Fruit fly (Drosophila melanogaster) whole organism, embryonic: ENCODE results near the gene PolA1.
A peak's percentile ranks its signal among the peaks of the same experiment; 100 is the strongest.

Experiments used
- Adf1 ChIP-seq: fragments of 200-800 bp; sonication (Bioruptor generic); IDR thresholded peaks from 2 replicates; pipeline ENCODE4 v1.3.6; 2022; ENCODE audit warnings: missing biosample characterization, missing genetic modification characterization
- CG10267 ChIP-seq: fragments of 200-800 bp; sonication (Bioruptor generic); optimal IDR thresholded peaks from 2 replicates; lab custom pipeline; 2018; ENCODE audit warnings: missing biosample characterization, mild to moderate bottlenecking, missing genetic modification characterization, moderate library complexity
- CG12104 ChIP-seq: fragments of 200-800 bp; sonication (Bioruptor generic); optimal IDR thresholded peaks from 3 replicates; lab custom pipeline; 2016; ENCODE audit warnings: missing biosample characterization, missing genetic modification characterization
- CG13894 ChIP-seq: fragments of 200-800 bp; sonication (Bioruptor generic); optimal IDR thresholded peaks from 3 replicates; lab custom pipeline; 2018; ENCODE audit warnings: missing biosample characterization, mild to moderate bottlenecking, missing genetic modification characterization, moderate library complexity
- CG1529 ChIP-seq: fragments of 200-800 bp; sonication (Bioruptor generic); optimal IDR thresholded peaks from 3 replicates; lab custom pipeline; 2018; ENCODE audit warnings: missing biosample characterization, missing genetic modification characterization
- CG15601 ChIP-seq: fragments of 200-800 bp; sonication (Bioruptor generic); optimal IDR thresholded peaks from 3 replicates; lab custom pipeline; 2019; ENCODE audit warnings: missing biosample characterization, mild to moderate bottlenecking, missing genetic modification characterization, moderate library complexity
- CG1602 ChIP-seq: fragments of 200-800 bp; sonication (Bioruptor generic); optimal IDR thresholded peaks from 3 replicates; lab custom pipeline; 2016; ENCODE audit warnings: missing biosample characterization, missing genetic modification characterization
- CG2712 ChIP-seq: fragments of 200-800 bp; optimal IDR thresholded peaks from 3 replicates; lab custom pipeline; 2019; ENCODE audit warnings: missing biosample characterization, mild to moderate bottlenecking, missing genetic modification characterization, moderate library complexity
- CG31365 ChIP-seq: fragments of 200-800 bp; sonication (Bioruptor generic); optimal IDR thresholded peaks from 2 replicates; lab custom pipeline; 2018; ENCODE audit warnings: missing biosample characterization, mild to moderate bottlenecking, missing genetic modification characterization
- CG4360 ChIP-seq: fragments of 200-800 bp; sonication (Bioruptor generic); IDR thresholded peaks from 2 replicates; pipeline ENCODE4 v1.3.6; 2022; ENCODE audit warnings: missing biosample characterization, missing genetic modification characterization
- CG6683 ChIP-seq: fragments of 200-800 bp; sonication (Bioruptor generic); optimal IDR thresholded peaks from 2 replicates; lab custom pipeline; 2017; ENCODE audit warnings: missing biosample characterization, mild to moderate bottlenecking, missing genetic modification characterization, missing genetic modification reagents
- Drgx ChIP-seq: fragments of 200-800 bp; sonication (Bioruptor generic); IDR thresholded peaks from 2 replicates; pipeline ENCODE4 v1.3.6; 2022; ENCODE audit warnings: missing biosample characterization, missing genetic modification characterization
- Neu2 ChIP-seq: fragments of 200-800 bp; sonication (Bioruptor generic); optimal IDR thresholded peaks from 3 replicates; lab custom pipeline; 2016; ENCODE audit warnings: missing biosample characterization, missing genetic modification characterization, borderline replicate concordance
- Sox102F ChIP-seq: fragments of 200-800 bp; sonication (Bioruptor generic); optimal IDR thresholded peaks from 2 replicates; lab custom pipeline; 2018; ENCODE audit warnings: missing biosample characterization, mild to moderate bottlenecking, missing genetic modification characterization, moderate library complexity
- bowl ChIP-seq: fragments of 200-800 bp; sonication (Bioruptor generic); IDR thresholded peaks from 2 replicates; pipeline ENCODE4 v1.3.6; 2022; ENCODE audit warnings: missing biosample characterization, missing genetic modification characterization
- bsh ChIP-seq, 2 experiments: fragments of 200-800 bp; sonication (Bioruptor generic); optimal IDR thresholded peaks; 2 replicates each; lab custom pipeline; 2017 to 2018; ENCODE audit warnings: mild to moderate bottlenecking in 2 of 2, missing biosample characterization in 2 of 2, missing genetic modification characterization in 2 of 2, moderate library complexity in 1 of 2
- cg ChIP-seq: fragments of 200-800 bp; sonication (Bioruptor generic); optimal IDR thresholded peaks from 3 replicates; lab custom pipeline; 2019; ENCODE audit warnings: missing biosample characterization, mild to moderate bottlenecking, missing genetic modification characterization, moderate library complexity
- crol ChIP-seq: fragments of 200-800 bp; sonication (Bioruptor generic); IDR thresholded peaks from 2 replicates; pipeline ENCODE4 v1.3.6; 2022; ENCODE audit warnings: missing biosample characterization, missing genetic modification characterization
- da ChIP-seq: fragments of 200-800 bp; sonication (Bioruptor generic); optimal IDR thresholded peaks from 2 replicates; lab custom pipeline; 2016; ENCODE audit warnings: missing biosample characterization, missing genetic modification characterization
- disco-r ChIP-seq: fragments of 200-800 bp; sonication (Bioruptor generic); optimal IDR thresholded peaks from 2 replicates; lab custom pipeline; 2016; ENCODE audit warnings: missing biosample characterization, missing genetic modification characterization
- gcm ChIP-seq: fragments of 200-800 bp; sonication (Bioruptor generic); optimal IDR thresholded peaks from 2 replicates; lab custom pipeline; 2019; ENCODE audit warnings: missing biosample characterization, mild to moderate bottlenecking, missing genetic modification characterization, moderate library complexity
- gem ChIP-seq: fragments of 200-800 bp; sonication (Bioruptor generic); optimal IDR thresholded peaks from 2 replicates; lab custom pipeline; 2019; ENCODE audit warnings: missing biosample characterization, mild to moderate bottlenecking, missing genetic modification characterization, moderate library complexity
- jumu ChIP-seq: fragments of 200-800 bp; sonication (Bioruptor generic); optimal IDR thresholded peaks from 3 replicates; lab custom pipeline; 2016; ENCODE audit warnings: missing biosample characterization, missing genetic modification characterization
- lbe ChIP-seq: fragments of 200-800 bp; sonication (Bioruptor generic); optimal IDR thresholded peaks from 2 replicates; lab custom pipeline; 2016; ENCODE audit warnings: missing biosample characterization, mild to moderate bottlenecking, missing genetic modification characterization
- lov ChIP-seq, 2 experiments: fragments of 200-800 bp in 1 of 2; fragments of >200 bp in 1 of 2; sonication (Bioruptor generic) in 1 of 2; IDR thresholded peaks in 1 of 2; optimal IDR thresholded peaks in 1 of 2; 2 replicates in 1 of 2; 3 replicates in 1 of 2; pipeline versions ENCODE4 v1.3.6 to Lab custom; 2017 to 2022; ENCODE audit warnings: missing biosample characterization in 1 of 2, missing genetic modification characterization in 1 of 2
- maf-S ChIP-seq: fragments of 200-800 bp; sonication (Bioruptor generic); optimal IDR thresholded peaks from 2 replicates; lab custom pipeline; 2016; ENCODE audit warnings: missing biosample characterization, missing genetic modification characterization
- nom ChIP-seq: fragments of 200-800 bp; sonication (Bioruptor generic); optimal IDR thresholded peaks from 2 replicates; lab custom pipeline; 2017; ENCODE audit warnings: missing biosample characterization, missing genetic modification characterization, mild to moderate bottlenecking, moderate library complexity, missing genetic modification reagents
- pan ChIP-seq, 4 experiments: fragments of >200 bp in 3 of 4; fragments of 200-800 bp in 1 of 4; sonication (Bioruptor generic) in 1 of 4; optimal IDR thresholded peaks in 3 of 4; IDR thresholded peaks in 1 of 4; 2 replicates each; pipeline versions ENCODE4 v1.3.6 to Lab custom; 2017 to 2022; ENCODE audit warnings: missing biosample characterization in 2 of 4, missing genetic modification characterization in 2 of 4, mixed read lengths in 1 of 4
- row ChIP-seq: fragments of 200-800 bp; sonication (Bioruptor generic); IDR thresholded peaks from 3 replicates; pipeline ENCODE4 v1.3.6; 2022; ENCODE audit warnings: missing biosample characterization, missing genetic modification characterization
- tap ChIP-seq: fragments of 200-800 bp; optimal IDR thresholded peaks from 3 replicates; lab custom pipeline; 2019; ENCODE audit warnings: missing biosample characterization, mild to moderate bottlenecking, missing genetic modification characterization, moderate library complexity
- tgo ChIP-seq: fragments of 200-800 bp; sonication (Bioruptor generic); IDR thresholded peaks from 3 replicates; pipeline ENCODE4 v1.3.6; 2022; ENCODE audit warnings: missing biosample characterization, missing genetic modification characterization
- yki ChIP-seq: fragments of >200 bp; optimal IDR thresholded peaks from 3 replicates; lab custom pipeline; 2018

Gene PolA1

dm6 chr3R:21649823-21650499 lies 21.6 kb downstream of the PolA1 start:
- TF ChIP-seq gcm (GFP tag; lab: Kevin White, UChicago) (no peak), bsh (GFP tag; optimal IDR thresholded peaks at IDR 0.05; lab: Kevin White, UChicago) (peak in 1 of 2 experiments; percentile 61), crol (GFP tag; lab: Robert Waterston, UW) (peak; percentile 59), maf-S (GFP tag; lab: Kevin White, UChicago) (no peak), pan (optimal IDR thresholded peaks at IDR 0.05; lab: Kevin White, UChicago) (no peak), pan (GFP tag; optimal IDR thresholded peaks at IDR 0.05 in 1 of 2, IDR thresholded peaks at IDR 0.05 in 1 of 2) (peak in 1 of 2 experiments; percentile 25), Drgx (peak; percentile 58), Sox102F (GFP tag; lab: Kevin White, UChicago) (no peak), Adf1 (GFP tag; lab: Robert Waterston, UW) (no peak), lov (optimal IDR thresholded peaks at IDR 0.05; lab: Kevin White, UChicago) (no peak), lov (GFP tag; IDR thresholded peaks at IDR 0.05; lab: Robert Waterston, UW) (0 out of 3 replicates have a peak, but pooled peaks have one; percentile 23), row (GFP tag; lab: Robert Waterston, UW) (0 out of 3 replicates have a peak, but pooled peaks have one; percentile 8), nom (GFP tag; lab: Kevin White, UChicago) (peak; percentile 5)
- TF ChIP-seq, all 482 proteins: peak for 7

DNA sequence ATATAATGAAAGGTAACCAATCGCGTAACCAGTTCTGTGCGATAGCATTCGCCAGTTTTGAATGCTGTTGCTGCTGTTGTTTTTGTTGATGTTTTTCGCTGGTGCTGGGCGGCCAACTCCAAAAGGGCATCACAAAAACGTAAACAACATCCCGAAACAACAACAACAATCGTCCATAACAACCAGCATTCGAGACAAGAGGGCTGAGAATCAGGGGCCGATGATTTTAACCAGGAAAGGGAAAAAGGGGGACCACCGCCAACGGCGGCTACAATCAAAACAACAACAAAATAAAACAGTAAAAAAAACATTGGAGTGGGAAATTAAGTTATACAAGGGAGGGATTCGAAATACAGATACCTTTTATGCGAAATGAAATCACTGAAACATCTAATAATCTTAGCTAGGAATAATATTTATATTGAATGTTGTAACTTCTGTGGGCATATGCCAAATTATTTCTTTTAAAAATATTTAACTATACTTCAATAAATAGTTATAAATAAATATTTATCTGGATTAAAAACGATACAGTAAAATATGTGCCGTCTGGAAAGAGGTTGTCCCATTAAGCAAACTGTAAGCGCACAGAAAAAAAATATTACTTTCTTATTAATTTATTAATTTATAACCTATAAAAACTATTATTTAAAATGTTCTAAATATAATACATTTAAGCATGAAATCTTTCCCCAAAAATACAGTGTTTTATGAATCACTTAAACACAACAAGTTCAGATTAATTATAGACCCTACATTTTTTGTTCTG lies 22.3 kb downstream of the PolA1 start:
- TF ChIP-seq CG4360 (peak; percentile 54; the same call in 1 of the 2 replicates), yki (lab: Kevin White, UChicago) (no peak), jumu (GFP tag; lab: Kevin White, UChicago) (no peak), CG13894 (tag; lab: Kevin White, UChicago) (no peak), CG31365 (no peak), CG10267 (no peak), bowl (GFP tag; lab: Robert Waterston, UW) (no peak), gem (tag; lab: Kevin White, UChicago) (peak; percentile 7), tgo (GFP tag; lab: Robert Waterston, UW) (no peak), CG6683 (no peak), cg (GFP tag; lab: Kevin White, UChicago) (no peak), da (GFP tag; lab: Kevin White, UChicago) (no peak), CG1529 (GFP tag; lab: Kevin White, UChicago) (no peak), CG15601 (tag; lab: Kevin White, UChicago) (no peak), CG2712 (tag; lab: Kevin White, UChicago) (peak; percentile 4), lbe (GFP tag; lab: Kevin White, UChicago) (peak; percentile 24)

- no peak for TF ChIP-seq disco-r (GFP tag; lab: Kevin White, UChicago)
- no peak for TF ChIP-seq Neu2 (GFP tag; lab: Kevin White, UChicago)
- TF ChIP-seq CG12104 (GFP tag; lab: Kevin White, UChicago) = no peak
- TF ChIP-seq tap = no peak
- no peak for TF ChIP-seq CG1602 (GFP tag; lab: Kevin White, UChicago)
Measured at dm6 chr3R:21648460-21648859, 23.1 kb downstream of the PolA1 start.
